Fruit fly (Drosophila melanogaster): ENCODE results near the gene Srrm234.

dm6 chr3L:1664876-1665275, at the start of gene Srrm234, which contains the start of gene CG7974:
- TF ChIP-seq CG32121 (GFP tag; IDR thresholded peaks at IDR 0.05) = no peak
- TF ChIP-seq CG34367 (tag; optimal IDR thresholded peaks at IDR 0.05) = no peak
- no peak for TF ChIP-seq CG12605 (GFP tag; IDR thresholded peaks at IDR 0.05)

All from whole organism, pupa.